Fruit fly (Drosophila melanogaster) whole organism, prepupa: ENCODE measurements around the gene CG8034.

Source experiments
- CG10631 ChIP-seq: fragments of 200-800 bp; sonication (Bioruptor generic); optimal IDR thresholded peaks from 2 replicates; lab custom pipeline; 2016; ENCODE audit warnings: missing biosample characterization, missing genetic modification characterization
- CG11294 ChIP-seq: fragments of 200-800 bp; sonication (Bioruptor generic); IDR thresholded peaks from 2 replicates; pipeline ENCODE4 v1.3.6; 2022; ENCODE audit warnings: missing biosample characterization, missing genetic modification characterization
- CG11762 ChIP-seq: fragments of 200-800 bp; sonication (Bioruptor generic); optimal IDR thresholded peaks from 3 replicates; lab custom pipeline; 2016; ENCODE audit warnings: missing biosample characterization, missing genetic modification characterization; ENCODE audit not compliant: insufficient read depth
- CG15336 ChIP-seq: fragments of 200-800 bp; sonication (Bioruptor generic); IDR thresholded peaks from 2 replicates; pipeline ENCODE4 v1.3.6; 2022; ENCODE audit warnings: missing biosample characterization, missing genetic modification characterization
- CG1621 ChIP-seq: fragments of 200-800 bp; sonication (Bioruptor generic); optimal IDR thresholded peaks from 3 replicates; lab custom pipeline; 2018; ENCODE audit warnings: missing biosample characterization, mild to moderate bottlenecking, missing genetic modification characterization
- CG16779 ChIP-seq: fragments of 200-800 bp; sonication (Bioruptor generic); optimal IDR thresholded peaks from 3 replicates; lab custom pipeline; 2017; ENCODE audit warnings: missing biosample characterization, mild to moderate bottlenecking, missing genetic modification characterization
- CG3032 ChIP-seq: fragments of 200-800 bp; optimal IDR thresholded peaks from 2 replicates; lab custom pipeline; 2019; ENCODE audit warnings: missing biosample characterization, mild to moderate bottlenecking, missing genetic modification characterization, moderate library complexity
- CG31627 ChIP-seq: fragments of 200-800 bp; sonication (Bioruptor generic); optimal IDR thresholded peaks from 3 replicates; lab custom pipeline; 2016; ENCODE audit warnings: missing biosample characterization, missing genetic modification characterization
- CG34406 ChIP-seq: fragments of 200-800 bp; sonication (Bioruptor generic); optimal IDR thresholded peaks from 3 replicates; lab custom pipeline; 2016; ENCODE audit warnings: missing biosample characterization, missing genetic modification characterization
- CG3919 ChIP-seq: fragments of 200-800 bp; sonication (Bioruptor generic); optimal IDR thresholded peaks from 3 replicates; lab custom pipeline; 2016; ENCODE audit warnings: missing biosample characterization, missing genetic modification characterization
- CG6163 ChIP-seq: fragments of 200-800 bp; sonication (Bioruptor generic); IDR thresholded peaks from 3 replicates; pipeline ENCODE4 v1.3.6; 2022; ENCODE audit warnings: missing biosample characterization, missing genetic modification characterization
- CG6276 ChIP-seq: fragments of 200-800 bp; sonication (Bioruptor generic); optimal IDR thresholded peaks from 2 replicates; lab custom pipeline; 2017; ENCODE audit warnings: missing biosample characterization, mild to moderate bottlenecking, missing genetic modification characterization
- CG6792 ChIP-seq: fragments of 200-800 bp; sonication (Bioruptor generic); optimal IDR thresholded peaks from 3 replicates; lab custom pipeline; 2016; ENCODE audit warnings: missing biosample characterization, missing genetic modification characterization
- CG6808 ChIP-seq: fragments of 200-800 bp; sonication (Bioruptor generic); optimal IDR thresholded peaks from 3 replicates; lab custom pipeline; 2017; ENCODE audit warnings: missing biosample characterization, missing genetic modification characterization, mild to moderate bottlenecking, moderate library complexity, missing genetic modification reagents
- CG6854 ChIP-seq: fragments of 200-800 bp; sonication (Bioruptor generic); optimal IDR thresholded peaks from 2 replicates; lab custom pipeline; 2017; ENCODE audit warnings: missing biosample characterization, mild to moderate bottlenecking, missing genetic modification characterization
- CG7368 ChIP-seq: fragments of 200-800 bp; sonication (Bioruptor generic); optimal IDR thresholded peaks from 3 replicates; lab custom pipeline; 2016; ENCODE audit warnings: missing biosample characterization, missing genetic modification characterization
- CG8632 ChIP-seq: fragments of 200-800 bp; sonication (Bioruptor generic); optimal IDR thresholded peaks from 3 replicates; lab custom pipeline; 2016; ENCODE audit warnings: missing biosample characterization, missing genetic modification characterization
- CG9139 ChIP-seq: fragments of 200-800 bp; sonication (Bioruptor generic); optimal IDR thresholded peaks from 3 replicates; lab custom pipeline; 2017; ENCODE audit warnings: missing biosample characterization, mild to moderate bottlenecking, missing genetic modification characterization
- Eip75B ChIP-seq: fragments of 200-800 bp; sonication (Bioruptor generic); optimal IDR thresholded peaks from 3 replicates; lab custom pipeline; 2016; ENCODE audit warnings: missing biosample characterization, missing genetic modification characterization
- Eip78C ChIP-seq: fragments of 200-800 bp; sonication (Bioruptor generic); peaks from one replicate; lab custom pipeline; 2016; ENCODE audit warnings: missing biosample characterization, missing genetic modification characterization
- Ets21C ChIP-seq: fragments of 200-800 bp; sonication (Bioruptor generic); optimal IDR thresholded peaks from 3 replicates; lab custom pipeline; 2016; ENCODE audit warnings: missing biosample characterization, missing genetic modification characterization
- Hr38 ChIP-seq: sonication (Bioruptor generic); optimal IDR thresholded peaks from 2 replicates; lab custom pipeline; 2016; ENCODE audit warnings: missing biosample characterization, missing genetic modification characterization
- Hr39 ChIP-seq: fragments of 200-800 bp; sonication (Bioruptor generic); optimal IDR thresholded peaks from 2 replicates; lab custom pipeline; 2016; ENCODE audit warnings: missing biosample characterization, missing genetic modification characterization
- Hr4 ChIP-seq: fragments of 200-800 bp; sonication (Bioruptor generic); optimal IDR thresholded peaks from 3 replicates; lab custom pipeline; 2016; ENCODE audit warnings: missing biosample characterization, missing genetic modification characterization
- Met ChIP-seq: fragments of 200-800 bp; sonication (Bioruptor generic); optimal IDR thresholded peaks from 3 replicates; lab custom pipeline; 2016; ENCODE audit warnings: missing biosample characterization, missing genetic modification characterization
- OdsH ChIP-seq: fragments of 200-800 bp; sonication (Bioruptor generic); optimal IDR thresholded peaks from 3 replicates; lab custom pipeline; 2016; ENCODE audit warnings: missing biosample characterization, missing genetic modification characterization
- Smox ChIP-seq: fragments of 200-800 bp; sonication (Bioruptor generic); optimal IDR thresholded peaks from 3 replicates; lab custom pipeline; 2016; ENCODE audit warnings: missing biosample characterization, missing genetic modification characterization
- Sox14 ChIP-seq: fragments of 200-800 bp; sonication (Bioruptor generic); optimal IDR thresholded peaks from 3 replicates; lab custom pipeline; 2016; ENCODE audit warnings: missing biosample characterization, missing genetic modification characterization
- achi ChIP-seq: fragments of 200-800 bp; sonication (Bioruptor generic); optimal IDR thresholded peaks from 3 replicates; lab custom pipeline; 2016; ENCODE audit warnings: missing biosample characterization, missing genetic modification characterization
- acj6 ChIP-seq: fragments of 200-800 bp; sonication (Bioruptor generic); optimal IDR thresholded peaks from 3 replicates; lab custom pipeline; 2016; ENCODE audit warnings: missing biosample characterization, missing genetic modification characterization
- cyc ChIP-seq: fragments of 200-800 bp; sonication (Bioruptor generic); optimal IDR thresholded peaks from 3 replicates; lab custom pipeline; 2016; ENCODE audit warnings: missing biosample characterization, missing genetic modification characterization
- dac ChIP-seq: fragments of 200-800 bp; sonication (Bioruptor generic); optimal IDR thresholded peaks from 2 replicates; lab custom pipeline; 2017; ENCODE audit warnings: missing biosample characterization, mild to moderate bottlenecking, missing genetic modification characterization
- dsx ChIP-seq: fragments of 200-800 bp; optimal IDR thresholded peaks from 3 replicates; lab custom pipeline; 2019; ENCODE audit warnings: missing biosample characterization, mild to moderate bottlenecking, missing genetic modification characterization, moderate library complexity; ENCODE audit not compliant: poor library complexity, severe bottlenecking
- eg ChIP-seq: fragments of 200-800 bp; sonication (Bioruptor generic); IDR thresholded peaks from 3 replicates; pipeline ENCODE4 v1.3.6; 2022; ENCODE audit warnings: missing biosample characterization, missing genetic modification characterization
- esn ChIP-seq: fragments of 200-800 bp; sonication (Bioruptor generic); optimal IDR thresholded peaks from 2 replicates; lab custom pipeline; 2016; ENCODE audit warnings: missing biosample characterization, mild to moderate bottlenecking, missing genetic modification characterization, moderate library complexity
- fd85E ChIP-seq: fragments of 200-800 bp; sonication (Bioruptor generic); optimal IDR thresholded peaks from 3 replicates; lab custom pipeline; 2016; ENCODE audit warnings: missing biosample characterization, missing genetic modification characterization
- fkh ChIP-seq: fragments of 200-800 bp; sonication (Bioruptor generic); optimal IDR thresholded peaks from 3 replicates; lab custom pipeline; 2017; ENCODE audit warnings: missing biosample characterization, mild to moderate bottlenecking, missing genetic modification characterization, moderate library complexity
- lz ChIP-seq: fragments of 200-800 bp; sonication (Bioruptor generic); optimal IDR thresholded peaks from 3 replicates; lab custom pipeline; 2016; ENCODE audit warnings: missing biosample characterization, missing genetic modification characterization
- net ChIP-seq: fragments of 200-800 bp; sonication (Bioruptor generic); optimal IDR thresholded peaks from 3 replicates; lab custom pipeline; 2016; ENCODE audit warnings: missing biosample characterization, missing genetic modification characterization
- ss ChIP-seq, 2 experiments: fragments of 200-800 bp; sonication (Bioruptor generic); optimal IDR thresholded peaks; 2 replicates in 1 of 2; 3 replicates in 1 of 2; lab custom pipeline; 2017 to 2018; ENCODE audit warnings: mild to moderate bottlenecking in 2 of 2, missing biosample characterization in 2 of 2, missing genetic modification characterization in 2 of 2, moderate library complexity in 1 of 2
- svp ChIP-seq: fragments of 200-800 bp; sonication (Bioruptor generic); peaks from one replicate; lab custom pipeline; 2016; ENCODE audit warnings: missing biosample characterization, missing genetic modification characterization
- topi ChIP-seq: fragments of 200-800 bp; sonication (Bioruptor generic); optimal IDR thresholded peaks from 3 replicates; lab custom pipeline; 2016; ENCODE audit warnings: missing biosample characterization, missing genetic modification characterization

CG8034 gene

dm6 chrX:19268484-19269068 lies 29.4 kb downstream of the CG8034 start, which contains the start of gene CG8010:
Gene CG8010, minus strand, starts transcription at chrX:19268896.
- TF ChIP-seq Eip78C (peak; percentile 41), Sox14 (peak; percentile 42), esn (GFP tag; lab: Kevin White, UChicago) (peak; percentile 35), topi (no peak), eg (GFP tag; lab: Robert Waterston, UW) (peak; percentile 58; the same call in 1 of the 3 replicates), lz (GFP tag; lab: Kevin White, UChicago) (peak; percentile 3), cyc (GFP tag; lab: Kevin White, UChicago) (peak; percentile 42), CG31627 (GFP tag; lab: Kevin White, UChicago) (peak; percentile 5), Met (GFP tag; lab: Kevin White, UChicago) (no peak), fkh (GFP tag; lab: Kevin White, UChicago) (peak; percentile 76), CG6854 (GFP tag; lab: Kevin White, UChicago) (no peak), CG6163 (GFP tag; lab: Robert Waterston, UW) (peak; percentile 32; the same call in 1 of the 3 replicates)

DNA sequence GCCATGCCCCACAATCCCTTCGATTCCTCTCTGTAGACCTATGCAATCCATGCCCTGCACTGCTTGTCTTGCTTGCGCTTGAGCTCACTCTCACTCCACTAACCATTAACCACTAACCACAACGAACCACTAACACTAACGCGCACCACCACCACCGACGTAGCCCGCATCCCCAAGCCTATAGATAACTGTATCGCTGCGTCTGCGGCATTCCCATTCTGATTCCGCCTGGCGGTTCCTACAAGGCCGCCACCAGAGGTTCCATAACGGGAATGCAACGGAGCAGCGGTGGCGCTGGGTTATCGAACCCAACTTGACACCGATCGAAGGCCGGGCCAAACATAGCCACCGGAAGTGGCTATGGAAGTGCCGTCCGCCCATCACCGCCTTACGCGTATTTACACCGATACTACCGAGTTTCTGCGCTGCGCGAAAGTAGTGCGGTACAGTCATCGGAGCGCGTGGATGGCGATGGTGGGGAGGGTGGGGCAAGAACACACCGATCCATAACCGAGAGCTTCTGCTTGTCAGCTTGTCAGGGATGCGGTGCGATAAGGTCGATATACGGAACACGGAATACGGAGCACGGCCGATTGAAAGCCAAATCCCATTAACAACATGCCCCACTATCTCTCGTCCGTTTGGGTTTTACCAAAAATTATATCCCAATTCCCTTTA lies 32.0 kb downstream of the CG8034 start:
- TF ChIP-seq Hr4 (no peak), CG3032 (no peak), Met (GFP tag; lab: Kevin White, UChicago) (no peak), Smox (no peak), CG34406 (GFP tag; lab: Kevin White, UChicago) (no peak), achi (GFP tag; lab: Kevin White, UChicago) (no peak), CG8632 (no peak)

DNA sequence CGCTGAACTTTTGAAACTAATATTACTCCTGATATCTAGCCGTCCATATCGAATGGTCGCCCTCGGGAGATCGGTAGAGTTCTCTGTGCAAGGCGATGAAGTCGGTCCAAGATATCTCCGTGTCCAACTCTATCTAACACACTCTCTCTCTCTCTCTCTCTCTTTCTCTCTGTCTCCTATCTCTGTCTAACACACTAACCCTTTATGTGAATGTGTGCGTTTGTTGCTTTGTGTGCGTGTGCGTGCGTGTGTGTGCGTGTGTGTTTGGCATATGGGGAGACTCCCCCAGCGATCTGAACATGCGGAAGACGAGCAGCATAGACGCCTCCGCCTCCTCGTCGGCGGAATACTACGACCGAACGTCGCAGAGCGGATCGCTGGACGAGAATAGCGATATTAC lies 33.6 kb downstream of the CG8034 start:
- TF ChIP-seq acj6 (GFP tag; lab: Kevin White, UChicago) = no peak
- no peak for TF ChIP-seq Sox14
- no peak for TF ChIP-seq OdsH (GFP tag; lab: Kevin White, UChicago)

- TF ChIP-seq CG34406 (GFP tag; lab: Kevin White, UChicago) = no peak
- TF ChIP-seq CG6163 (GFP tag; lab: Robert Waterston, UW) = no peak
- no peak for TF ChIP-seq CG11294 (GFP tag; lab: Robert Waterston, UW)
- TF ChIP-seq CG6854 (GFP tag; lab: Kevin White, UChicago) = no peak
- TF ChIP-seq CG6808 (GFP tag; lab: Kevin White, UChicago) = no peak
- no peak for TF ChIP-seq net (GFP tag; lab: Kevin White, UChicago)
- TF ChIP-seq CG6792 (GFP tag; lab: Kevin White, UChicago) = no peak
- TF ChIP-seq OdsH (GFP tag; lab: Kevin White, UChicago) = no peak
- TF ChIP-seq acj6 (GFP tag; lab: Kevin White, UChicago) = no peak
- TF ChIP-seq CG7368 = no peak
- TF ChIP-seq dac = no peak
- TF ChIP-seq eg (GFP tag; lab: Robert Waterston, UW) = peak; percentile 42; the same call in 2 of the 3 replicates
- no peak for TF ChIP-seq cyc (GFP tag; lab: Kevin White, UChicago)
- no peak for TF ChIP-seq CG11762 (GFP tag; lab: Kevin White, UChicago)
- TF ChIP-seq fd85E (GFP tag; lab: Kevin White, UChicago) = no peak
- no peak for TF ChIP-seq Ets21C (GFP tag; lab: Kevin White, UChicago)
- TF ChIP-seq CG9139 (GFP tag; lab: Kevin White, UChicago) = no peak
- TF ChIP-seq Hr38 (GFP tag; lab: Kevin White, UChicago) = no peak
- TF ChIP-seq Hr39 (GFP tag; lab: Kevin White, UChicago) = no peak
- no peak for TF ChIP-seq CG3919 (GFP tag; lab: Kevin White, UChicago)
- no peak for TF ChIP-seq Sox14
- TF ChIP-seq lz (GFP tag; lab: Kevin White, UChicago) = no peak
- no peak for TF ChIP-seq CG10631 (GFP tag; lab: Kevin White, UChicago)
- TF ChIP-seq CG1621 (tag; lab: Kevin White, UChicago) = no peak
- no peak for TF ChIP-seq CG6276 (GFP tag; lab: Kevin White, UChicago)
- TF ChIP-seq esn (GFP tag; lab: Kevin White, UChicago) = peak; percentile 21
- no peak for TF ChIP-seq CG16779
- TF ChIP-seq CG31627 (GFP tag; lab: Kevin White, UChicago) = no peak
- TF ChIP-seq Eip75B (GFP tag; lab: Kevin White, UChicago) = no peak
- no peak for TF ChIP-seq svp (GFP tag; lab: Kevin White, UChicago)
- peak; percentile 11 for TF ChIP-seq achi (GFP tag; lab: Kevin White, UChicago)
- no peak for TF ChIP-seq Smox
- TF ChIP-seq ss (GFP tag; optimal IDR thresholded peaks at IDR 0.05; lab: Kevin White, UChicago) = no peak
- TF ChIP-seq dsx (GFP tag; lab: Kevin White, UChicago) = no peak
- TF ChIP-seq Eip78C = peak; percentile 68
- TF ChIP-seq CG3032 = peak; percentile 15
- peak; percentile 57; the same call in 1 of the 2 replicates for TF ChIP-seq CG15336
- no peak for TF ChIP-seq Hr4
- no peak for TF ChIP-seq topi
These were observed 35.4 kb downstream of the CG8034 start for dm6 chrX:19262553-19262952.
